Fruit fly (Drosophila melanogaster) Kc167 (cell line): ENCODE results near the gene Fim.

ENCODE experiments used
- Myc ChIP-seq: fragments of >200 bp; optimal IDR thresholded peaks from 2 replicates; lab custom pipeline; 2017; ENCODE audit warnings: missing external identifiers
- h ChIP-seq: fragments of >200 bp; optimal IDR thresholded peaks from 3 replicates; lab custom pipeline; 2018; ENCODE audit warnings: missing external identifiers
- insv ChIP-seq: fragments of >200 bp; optimal IDR thresholded peaks from 3 replicates; lab custom pipeline; 2018; ENCODE audit warnings: missing external identifiers
- psq ChIP-seq: fragments of >200 bp; optimal IDR thresholded peaks from 2 replicates; lab custom pipeline; 2017; ENCODE audit warnings: missing external identifiers

- no peak for TF ChIP-seq insv (lab: Kevin White, UChicago)
- TF ChIP-seq psq (lab: Kevin White, UChicago) = no peak
- no peak for TF ChIP-seq Myc
- no peak for TF ChIP-seq h (lab: Kevin White, UChicago)
Measured at dm6 chrX:17329933-17330674, 28.4 kb upstream of the Fim start.
